Fruit fly (Drosophila melanogaster) whole organism, embryonic: Measurements from ENCODE around the gene scaf6.

Experiments used
- Ada2b ChIP-seq: fragments of 200-800 bp; sonication (Bioruptor generic); IDR thresholded peaks from 2 replicates; pipeline ENCODE4 v1.3.6; 2022; ENCODE audit warnings: missing biosample characterization, missing genetic modification characterization
- B-H1 ChIP-seq: fragments of 200-800 bp; sonication (Bioruptor generic); IDR thresholded peaks from 3 replicates; pipeline ENCODE4 v1.3.6; 2022; ENCODE audit warnings: missing biosample characterization, missing genetic modification characterization
- CG10274 ChIP-seq: fragments of 200-800 bp; sonication (Bioruptor generic); optimal IDR thresholded peaks from 3 replicates; lab custom pipeline; 2017; ENCODE audit warnings: missing biosample characterization, mild to moderate bottlenecking, missing genetic modification characterization
- CG10654 ChIP-seq: fragments of 200-800 bp; sonication (Bioruptor generic); optimal IDR thresholded peaks from 2 replicates; lab custom pipeline; 2016; ENCODE audit warnings: missing biosample characterization, missing genetic modification characterization
- CG11085 ChIP-seq: fragments of 200-800 bp; sonication (Bioruptor generic); IDR thresholded peaks from 2 replicates; pipeline ENCODE4 v1.3.6; 2022; ENCODE audit warnings: missing biosample characterization, missing genetic modification characterization
- CG11695 ChIP-seq: fragments of 200-800 bp; sonication (Bioruptor generic); IDR thresholded peaks from 3 replicates; pipeline ENCODE4 v1.3.6; 2022; ENCODE audit warnings: missing biosample characterization, missing genetic modification characterization
- CG14014 ChIP-seq: fragments of 200-800 bp; sonication (Bioruptor generic); IDR thresholded peaks from 2 replicates; pipeline ENCODE4 v1.3.6; 2022; ENCODE audit warnings: missing biosample characterization, missing genetic modification characterization
- CG17568 ChIP-seq: fragments of 200-800 bp; sonication (Bioruptor generic); optimal IDR thresholded peaks from 2 replicates; lab custom pipeline; 2018; ENCODE audit warnings: missing biosample characterization, mild to moderate bottlenecking, missing genetic modification characterization, moderate library complexity
- CG17612 ChIP-seq: fragments of 200-800 bp; sonication (Bioruptor generic); IDR thresholded peaks from 2 replicates; pipeline ENCODE4 v1.3.6; 2022; ENCODE audit warnings: missing biosample characterization, missing genetic modification characterization
- CG1792 ChIP-seq: fragments of 200-800 bp; sonication (Bioruptor generic); optimal IDR thresholded peaks from 2 replicates; lab custom pipeline; 2016; ENCODE audit warnings: missing biosample characterization, missing genetic modification characterization
- CG18619 ChIP-seq: fragments of 200-800 bp; sonication (Bioruptor generic); optimal IDR thresholded peaks from 3 replicates; lab custom pipeline; 2017; ENCODE audit warnings: missing biosample characterization, mild to moderate bottlenecking, missing genetic modification characterization
- CG2129 ChIP-seq: fragments of 200-800 bp; sonication (Bioruptor generic); IDR thresholded peaks from 2 replicates; pipeline ENCODE4 v1.3.6; 2022; ENCODE audit warnings: missing biosample characterization, missing genetic modification characterization; ENCODE audit not compliant: partially characterized antibody
- CG2199 ChIP-seq: fragments of 200-800 bp; sonication (Bioruptor generic); IDR thresholded peaks from 3 replicates; pipeline ENCODE4 v1.3.6; 2022; ENCODE audit warnings: missing biosample characterization, missing genetic modification characterization
- CG30020 ChIP-seq: fragments of 200-800 bp; optimal IDR thresholded peaks from 2 replicates; lab custom pipeline; 2019; ENCODE audit warnings: missing biosample characterization, mild to moderate bottlenecking, missing genetic modification characterization, moderate library complexity
- CG32772 ChIP-seq: fragments of 200-800 bp; sonication (Bioruptor generic); IDR thresholded peaks from 2 replicates; pipeline ENCODE4 v1.3.6; 2022; ENCODE audit warnings: missing biosample characterization, missing genetic modification characterization
- CG4282 ChIP-seq: fragments of 200-800 bp; sonication (Bioruptor generic); optimal IDR thresholded peaks from 2 replicates; lab custom pipeline; 2016; ENCODE audit warnings: missing biosample characterization, missing genetic modification characterization
- CG4360 ChIP-seq: fragments of 200-800 bp; sonication (Bioruptor generic); IDR thresholded peaks from 2 replicates; pipeline ENCODE4 v1.3.6; 2022; ENCODE audit warnings: missing biosample characterization, missing genetic modification characterization
- CG43689 ChIP-seq: fragments of 200-800 bp; sonication (Bioruptor generic); IDR thresholded peaks from 2 replicates; pipeline ENCODE4 v1.3.6; 2022; ENCODE audit warnings: missing biosample characterization, missing genetic modification characterization
- CG7357 ChIP-seq: fragments of 200-800 bp; sonication (Bioruptor generic); IDR thresholded peaks from 3 replicates; pipeline ENCODE4 v1.3.6; 2022; ENCODE audit warnings: missing biosample characterization, missing genetic modification characterization
- CG7372 ChIP-seq: fragments of 200-800 bp; sonication (Bioruptor generic); IDR thresholded peaks from 2 replicates; pipeline ENCODE4 v1.3.6; 2022; ENCODE audit warnings: missing biosample characterization, missing genetic modification characterization
- Chrac-16 ChIP-seq: fragments of 200-800 bp; sonication (Bioruptor generic); optimal IDR thresholded peaks from 3 replicates; lab custom pipeline; 2016; ENCODE audit warnings: missing biosample characterization, missing genetic modification characterization
- Dfd ChIP-seq, 2 experiments: fragments of >200 bp; optimal IDR thresholded peaks; 2 replicates each; lab custom pipeline; 2017; ENCODE audit warnings: missing biosample characterization in 2 of 2, missing genetic modification characterization in 2 of 2
- Dll ChIP-seq: fragments of 200-800 bp; sonication (Bioruptor generic); IDR thresholded peaks from 4 replicates; pipeline ENCODE4 v1.3.6; 2022; ENCODE audit warnings: missing biosample characterization, missing genetic modification characterization; ENCODE audit not compliant: partially characterized antibody
- E2f1 ChIP-seq: fragments of 200-800 bp; sonication (Bioruptor generic); IDR thresholded peaks from 2 replicates; pipeline ENCODE4 v1.3.6; 2022; ENCODE audit warnings: missing biosample characterization, missing genetic modification characterization
- E2f2 ChIP-seq: fragments of 200-800 bp; sonication (Bioruptor generic); IDR thresholded peaks from 2 replicates; pipeline ENCODE4 v1.3.6; 2022; ENCODE audit warnings: missing biosample characterization, missing genetic modification characterization
- Elba2 ChIP-seq: fragments of 200-800 bp; sonication (Bioruptor generic); optimal IDR thresholded peaks from 3 replicates; lab custom pipeline; 2016; ENCODE audit warnings: missing biosample characterization, missing genetic modification characterization
- Fer1 ChIP-seq: fragments of 200-800 bp; sonication (Bioruptor generic); optimal IDR thresholded peaks from 2 replicates; lab custom pipeline; 2017; ENCODE audit warnings: missing biosample characterization, mild to moderate bottlenecking, missing genetic modification characterization
- Jarid2 ChIP-seq: fragments of 200-800 bp; sonication (Bioruptor generic); optimal IDR thresholded peaks from 3 replicates; lab custom pipeline; 2017; ENCODE audit warnings: mild to moderate bottlenecking, missing biosample characterization, missing genetic modification reagents, missing genetic modification characterization
- MESR4 ChIP-seq: fragments of 200-800 bp; sonication (Bioruptor generic); optimal IDR thresholded peaks from 2 replicates; lab custom pipeline; 2018; ENCODE audit warnings: missing biosample characterization, mild to moderate bottlenecking, missing genetic modification characterization, moderate library complexity
- Nf-YB ChIP-seq: fragments of 200-800 bp; sonication (Bioruptor generic); optimal IDR thresholded peaks from 3 replicates; lab custom pipeline; 2019; ENCODE audit warnings: missing biosample characterization, mild to moderate bottlenecking, missing genetic modification characterization, moderate library complexity
- Opbp ChIP-seq: fragments of 200-800 bp; sonication (Bioruptor generic); IDR thresholded peaks from 3 replicates; pipeline ENCODE4 v1.3.6; 2022; ENCODE audit warnings: missing biosample characterization, missing genetic modification characterization; ENCODE audit not compliant: partially characterized antibody
- Stat92E ChIP-seq, 3 experiments: fragments of >200 bp in 2 of 3; fragments of 200-800 bp in 1 of 3; sonication (Bioruptor generic) in 1 of 3; optimal IDR thresholded peaks; 2 replicates each; lab custom pipeline; 2017 to 2019; ENCODE audit warnings: missing biosample characterization in 3 of 3, missing genetic modification characterization in 3 of 3, mild to moderate bottlenecking in 1 of 3, moderate library complexity in 1 of 3
- TFAM ChIP-seq: fragments of 200-800 bp; sonication (Bioruptor generic); optimal IDR thresholded peaks from 2 replicates; lab custom pipeline; 2017; ENCODE audit warnings: missing biosample characterization, missing genetic modification characterization, inconsistent platforms
- Xrp1 ChIP-seq: fragments of 200-800 bp; sonication (Bioruptor generic); IDR thresholded peaks from 2 replicates; pipeline ENCODE4 v1.3.6; 2022; ENCODE audit warnings: missing biosample characterization, missing genetic modification characterization
- cg ChIP-seq: fragments of 200-800 bp; sonication (Bioruptor generic); optimal IDR thresholded peaks from 3 replicates; lab custom pipeline; 2019; ENCODE audit warnings: missing biosample characterization, mild to moderate bottlenecking, missing genetic modification characterization, moderate library complexity
- dan ChIP-seq: fragments of 200-800 bp; sonication (Bioruptor generic); IDR thresholded peaks from 2 replicates; pipeline ENCODE4 v1.3.6; 2022; ENCODE audit warnings: missing biosample characterization, missing genetic modification characterization
- gfzf ChIP-seq: fragments of 200-800 bp; sonication (Bioruptor generic); optimal IDR thresholded peaks from 2 replicates; lab custom pipeline; 2016; ENCODE audit warnings: missing biosample characterization, mild to moderate bottlenecking, missing genetic modification characterization, moderate library complexity
- gro ChIP-seq: fragments of 200-800 bp; sonication (Bioruptor generic); optimal IDR thresholded peaks from 2 replicates; lab custom pipeline; 2016; ENCODE audit warnings: missing biosample characterization, missing genetic modification characterization
- mld ChIP-seq: fragments of 200-800 bp; sonication (Bioruptor generic); IDR thresholded peaks from 3 replicates; pipeline ENCODE4 v1.3.6; 2022; ENCODE audit warnings: missing biosample characterization, missing genetic modification characterization; ENCODE audit not compliant: partially characterized antibody
- pros ChIP-seq: fragments of 200-800 bp; sonication (Bioruptor generic); optimal IDR thresholded peaks from 3 replicates; lab custom pipeline; 2019; ENCODE audit warnings: missing biosample characterization, mild to moderate bottlenecking, missing genetic modification characterization, moderate library complexity
- rib ChIP-seq: fragments of 200-800 bp; sonication (Bioruptor generic); IDR thresholded peaks from 2 replicates; pipeline ENCODE4 v1.3.6; 2022; ENCODE audit warnings: missing biosample characterization, missing genetic modification characterization
- sim ChIP-seq: fragments of 200-800 bp; sonication (Bioruptor generic); IDR thresholded peaks from 2 replicates; pipeline ENCODE4 v1.3.6; 2022; ENCODE audit warnings: missing biosample characterization, missing genetic modification characterization
- tin ChIP-seq: fragments of 200-800 bp; sonication (Bioruptor generic); optimal IDR thresholded peaks from 3 replicates; lab custom pipeline; 2016; ENCODE audit warnings: missing biosample characterization, missing genetic modification characterization
- tll ChIP-seq, 2 experiments: fragments of 200-800 bp in 1 of 2; fragments of >200 bp in 1 of 2; sonication (Bioruptor generic) in 1 of 2; optimal IDR thresholded peaks; 2 replicates each; lab custom pipeline; 2017 to 2019; ENCODE audit warnings: missing biosample characterization in 2 of 2, missing genetic modification characterization in 2 of 2, mild to moderate bottlenecking in 1 of 2, moderate library complexity in 1 of 2
- trem ChIP-seq: fragments of 200-800 bp; optimal IDR thresholded peaks from 3 replicates; lab custom pipeline; 2019; ENCODE audit warnings: missing biosample characterization, mild to moderate bottlenecking, missing genetic modification characterization, moderate library complexity
- ttk ChIP-seq: fragments of 200-800 bp; sonication (Bioruptor generic); IDR thresholded peaks from 2 replicates; pipeline ENCODE4 v2.1.2; 2022; ENCODE audit warnings: missing biosample characterization, missing genetic modification characterization
- vnd ChIP-seq: fragments of 200-800 bp; sonication (Bioruptor generic); IDR thresholded peaks from 3 replicates; pipeline ENCODE4 v1.3.6; 2022; ENCODE audit warnings: missing biosample characterization, missing genetic modification characterization; ENCODE audit not compliant: partially characterized antibody
- zfh1 ChIP-seq: fragments of 200-800 bp; sonication (Bioruptor generic); IDR thresholded peaks from 3 replicates; pipeline ENCODE4 v1.3.6; 2022; ENCODE audit warnings: missing biosample characterization, missing genetic modification characterization

scaf6 gene

dm6 chr3L:17012017-17012719 lies 30.2 kb downstream of the scaf6 start, which contains the start of gene CG3764 (continued):
- TF ChIP-seq CG11085 (GFP tag; lab: Robert Waterston, UW) = peak; percentile 37; the same call in 1 of the 2 replicates
- TF ChIP-seq tin (GFP tag; lab: Kevin White, UChicago) = peak; percentile 51
- TF ChIP-seq CG4282 = peak; percentile 72
- TF ChIP-seq CG32772 = no peak
- TF ChIP-seq CG7372 (GFP tag; lab: Robert Waterston, UW) = peak; percentile 31; the same call in 1 of the 2 replicates
- peak; percentile 65 for TF ChIP-seq Xrp1 (GFP tag; lab: Robert Waterston, UW)
- TF ChIP-seq Ada2b (GFP tag; lab: Robert Waterston, UW) = peak; percentile 37; the same call in 1 of the 2 replicates
- no peak for TF ChIP-seq CG2129 (GFP tag; lab: Robert Waterston, UW)
- peak; percentile 62 for TF ChIP-seq ttk (GFP tag; lab: Robert Waterston, UW)
- TF ChIP-seq dan (GFP tag; lab: Robert Waterston, UW) = no peak
- TF ChIP-seq Dfd (GFP tag; optimal IDR thresholded peaks at IDR 0.05; lab: Kevin White, UChicago) = no peak
- TF ChIP-seq trem (tag; lab: Kevin White, UChicago) = peak; percentile 85
- peak; percentile 66 for TF ChIP-seq zfh1 (GFP tag; lab: Robert Waterston, UW)
- peak; percentile 67 for TF ChIP-seq CG10274 (GFP tag; lab: Kevin White, UChicago)
- peak; percentile 71 for TF ChIP-seq TFAM (GFP tag; lab: Kevin White, UChicago)
- peak in 1 of 3 experiments; percentile 72 for TF ChIP-seq Stat92E (GFP tag; optimal IDR thresholded peaks at IDR 0.05; lab: Kevin White, UChicago)
- peak; percentile 77 for TF ChIP-seq MESR4 (GFP tag; lab: Kevin White, UChicago)
- peak; percentile 24; the same call in 1 of the 3 replicates for TF ChIP-seq B-H1 (GFP tag; lab: Robert Waterston, UW)
- peak; percentile 100 for TF ChIP-seq Opbp (GFP tag; lab: Robert Waterston, UW)
- TF ChIP-seq CG18619 (GFP tag; lab: Kevin White, UChicago) = peak; percentile 77
- TF ChIP-seq Elba2 (GFP tag; lab: Kevin White, UChicago) = no peak
- no peak for TF ChIP-seq sim (GFP tag; lab: Robert Waterston, UW)
- TF ChIP-seq Dll (GFP tag; lab: Robert Waterston, UW) = peak; percentile 50; the same call in 2 of the 4 replicates
- peak; percentile 67 for TF ChIP-seq CG10654
- TF ChIP-seq Jarid2 (GFP tag; lab: Kevin White, UChicago) = peak; percentile 56
- peak; percentile 24 for TF ChIP-seq Chrac-16 (GFP tag; lab: Kevin White, UChicago)
- TF ChIP-seq CG30020 (tag; lab: Kevin White, UChicago) = peak; percentile 50
- TF ChIP-seq CG43689 = no peak
- TF ChIP-seq CG1792 (GFP tag; lab: Kevin White, UChicago) = peak; percentile 53
- peak; percentile 72 for TF ChIP-seq gfzf
- TF ChIP-seq CG14014 (GFP tag; lab: Robert Waterston, UW) = peak; percentile 71; the same call in 1 of the 2 replicates
- peak; percentile 82 for TF ChIP-seq CG17568
- TF ChIP-seq CG11695 (GFP tag; lab: Robert Waterston, UW) = peak; percentile 74
- peak; percentile 94 for TF ChIP-seq cg (GFP tag; lab: Kevin White, UChicago)
- no peak for TF ChIP-seq CG2199 (GFP tag; lab: Robert Waterston, UW)
- TF ChIP-seq CG7357 (GFP tag; lab: Robert Waterston, UW) = 0 out of 3 replicates have a peak, but pooled peaks have one; percentile 31
- TF ChIP-seq CG17612 (GFP tag; lab: Robert Waterston, UW) = 0 out of 2 replicates have a peak, but pooled peaks have one; percentile 17
- TF ChIP-seq Fer1 (GFP tag; lab: Kevin White, UChicago) = peak; percentile 90
- TF ChIP-seq pros (GFP tag; lab: Kevin White, UChicago) = peak; percentile 49
- TF ChIP-seq mld = no peak
- TF ChIP-seq E2f1 (GFP tag; lab: Robert Waterston, UW) = 0 out of 2 replicates have a peak, but pooled peaks have one; percentile 24
- TF ChIP-seq Nf-YB (GFP tag; lab: Kevin White, UChicago) = peak; percentile 65
- TF ChIP-seq CG4360 (GFP tag; lab: Robert Waterston, UW) = peak; percentile 46
- TF ChIP-seq gro (GFP tag; lab: Kevin White, UChicago) = peak; percentile 83
- peak in 1 of 2 experiments; percentile 92 for TF ChIP-seq tll (GFP tag; optimal IDR thresholded peaks at IDR 0.05; lab: Kevin White, UChicago)
- no peak for TF ChIP-seq vnd (GFP tag; lab: Robert Waterston, UW)
- TF ChIP-seq rib (GFP tag; lab: Robert Waterston, UW) = peak; percentile 94
- peak; percentile 84 for TF ChIP-seq E2f2 (GFP tag; lab: Robert Waterston, UW)
